Worm (Caenorhabditis elegans) whole organism, late embryonic: ENCODE measurements around the gene Y17G7B.3.

Experiments
- F13H6.1 ChIP-seq: sonication (generic microtip); optimal IDR thresholded peaks from 2 replicates; lab custom pipeline; 2016; ENCODE audit warnings: missing genetic modification characterization, missing compliant biosample characterization
- K02D7.2 ChIP-seq: sonication (generic microtip); optimal IDR thresholded peaks from 2 replicates; lab custom pipeline; 2017; ENCODE audit warnings: mild to moderate bottlenecking, missing genetic modification characterization, missing compliant biosample characterization
- K09A11.1 ChIP-seq: sonication (generic microtip); optimal IDR thresholded peaks from 2 replicates; lab custom pipeline; 2017; ENCODE audit warnings: antibody characterized with exemption, mild to moderate bottlenecking, missing genetic modification characterization, missing compliant biosample characterization; ENCODE audit not compliant: insufficient read depth
- T23F11.4 ChIP-seq: fragments of 200-800 bp; sonication (Bioruptor generic); optimal IDR thresholded peaks from 2 replicates; lab custom pipeline; 2018; ENCODE audit warnings: mild to moderate bottlenecking, missing genetic modification characterization, missing compliant biosample characterization
- Y22D7AL.16 ChIP-seq: sonication (generic microtip); optimal IDR thresholded peaks from 2 replicates; lab custom pipeline; 2016; ENCODE audit warnings: missing genetic modification characterization, missing compliant biosample characterization
- ahr-1 ChIP-seq: sonication (generic microtip); optimal IDR thresholded peaks from 2 replicates; lab custom pipeline; 2016; ENCODE audit warnings: missing genetic modification characterization, missing compliant biosample characterization
- ama-1 ChIP-seq: fragments of 150-350 bp; optimal IDR thresholded peaks from 2 replicates; lab custom pipeline; 2014
- ceh-18 ChIP-seq: sonication (generic microtip); optimal IDR thresholded peaks from 2 replicates; lab custom pipeline; 2016; ENCODE audit warnings: missing genetic modification characterization, missing compliant biosample characterization
- ceh-19 ChIP-seq: fragments of 200-800 bp; sonication (Bioruptor generic); optimal IDR thresholded peaks from 2 replicates; lab custom pipeline; 2018; ENCODE audit warnings: mild to moderate bottlenecking, missing genetic modification characterization, missing compliant biosample characterization
- ceh-2 ChIP-seq: sonication (generic microtip); optimal IDR thresholded peaks from 2 replicates; lab custom pipeline; 2016; ENCODE audit warnings: missing genotype, missing genetic modification characterization, missing compliant biosample characterization
- ceh-22 ChIP-seq: sonication (generic microtip); optimal IDR thresholded peaks from 2 replicates; lab custom pipeline; 2017; ENCODE audit warnings: missing biosample characterization, missing genetic modification characterization
- ceh-24 ChIP-seq: sonication (generic microtip); optimal IDR thresholded peaks from 2 replicates; lab custom pipeline; 2016; ENCODE audit warnings: mild to moderate bottlenecking, missing genetic modification characterization, missing compliant biosample characterization
- ceh-30 ChIP-seq: fragments of 150-350 bp; optimal IDR thresholded peaks from 2 replicates; lab custom pipeline; 2014; ENCODE audit warnings: missing biosample characterization, missing genetic modification characterization
- ceh-31 ChIP-seq: sonication (generic microtip); optimal IDR thresholded peaks from 2 replicates; lab custom pipeline; 2016; ENCODE audit warnings: missing genetic modification characterization, missing compliant biosample characterization
- ceh-34 ChIP-seq: sonication (generic microtip); optimal IDR thresholded peaks from 2 replicates; lab custom pipeline; 2016; ENCODE audit warnings: mild to moderate bottlenecking, missing genetic modification characterization, missing compliant biosample characterization
- ceh-45 ChIP-seq: fragments of 200-800 bp; sonication (Bioruptor generic); IDR thresholded peaks from 2 replicates; pipeline ENCODE4 v1.3.6; 2022; ENCODE audit warnings: missing genetic modification reagents, missing genetic modification characterization, missing compliant biosample characterization
- ceh-48 ChIP-seq: sonication (generic microtip); optimal IDR thresholded peaks from 2 replicates; lab custom pipeline; 2016; ENCODE audit warnings: missing genetic modification characterization, inconsistent platforms, missing compliant biosample characterization
- che-1 ChIP-seq: sonication (generic microtip); optimal IDR thresholded peaks from 2 replicates; lab custom pipeline; 2016; ENCODE audit warnings: mild to moderate bottlenecking, missing genetic modification characterization, missing compliant biosample characterization
- dmd-4 ChIP-seq: sonication (generic microtip); optimal IDR thresholded peaks from 2 replicates; lab custom pipeline; 2016; ENCODE audit warnings: borderline replicate concordance, missing genetic modification characterization, missing compliant biosample characterization
- dve-1 ChIP-seq: sonication (generic microtip); optimal IDR thresholded peaks from 2 replicates; lab custom pipeline; 2017; ENCODE audit warnings: antibody characterized with exemption, mild to moderate bottlenecking, missing genetic modification characterization, missing compliant biosample characterization
- elt-2 ChIP-seq: sonication (generic microtip); optimal IDR thresholded peaks from 2 replicates; lab custom pipeline; 2016; ENCODE audit warnings: missing genetic modification reagents, missing genetic modification characterization, missing compliant biosample characterization
- elt-4 ChIP-seq: sonication (generic microtip); optimal IDR thresholded peaks from 2 replicates; lab custom pipeline; 2016; ENCODE audit warnings: missing genetic modification characterization, missing compliant biosample characterization
- ets-4 ChIP-seq: sonication (generic microtip); optimal IDR thresholded peaks from 2 replicates; lab custom pipeline; 2016; ENCODE audit warnings: missing genetic modification characterization, missing compliant biosample characterization
- fax-1 ChIP-seq: sonication (generic microtip); optimal IDR thresholded peaks from 2 replicates; lab custom pipeline; 2016; ENCODE audit warnings: missing genotype, missing genetic modification characterization, missing compliant biosample characterization
- hlh-13 ChIP-seq: fragments of 200-800 bp; sonication (Bioruptor generic); optimal IDR thresholded peaks from 2 replicates; lab custom pipeline; 2018; ENCODE audit warnings: mild to moderate bottlenecking, missing genetic modification characterization, missing compliant biosample characterization
- hlh-15 ChIP-seq: sonication (generic microtip); optimal IDR thresholded peaks from 2 replicates; lab custom pipeline; 2016; ENCODE audit warnings: missing genetic modification characterization, missing compliant biosample characterization
- hlh-30 ChIP-seq: sonication (generic microtip); optimal IDR thresholded peaks from 2 replicates; lab custom pipeline; 2017; ENCODE audit warnings: antibody characterized with exemption, missing genetic modification characterization, missing compliant biosample characterization; ENCODE audit not compliant: insufficient read depth
- hlh-6 ChIP-seq: sonication (generic microtip); optimal IDR thresholded peaks from 2 replicates; lab custom pipeline; 2016; ENCODE audit warnings: missing genotype, missing genetic modification characterization, missing compliant biosample characterization
- hlh-8 ChIP-seq: sonication (generic microtip); optimal IDR thresholded peaks from 2 replicates; lab custom pipeline; 2016; ENCODE audit warnings: missing genotype, missing genetic modification characterization, missing compliant biosample characterization
- madf-2 ChIP-seq: sonication (generic microtip); optimal IDR thresholded peaks from 2 replicates; lab custom pipeline; 2017; ENCODE audit warnings: missing genetic modification characterization, missing compliant biosample characterization
- nhr-11 ChIP-seq: fragments of 150-350 bp; optimal IDR thresholded peaks from 2 replicates; lab custom pipeline; 2014; ENCODE audit warnings: missing biosample characterization, missing genetic modification characterization
- npax-4 ChIP-seq: sonication (generic microtip); optimal IDR thresholded peaks from 2 replicates; lab custom pipeline; 2016; ENCODE audit warnings: missing genetic modification characterization, missing compliant biosample characterization
- odd-2 ChIP-seq: sonication (generic microtip); optimal IDR thresholded peaks from 2 replicates; lab custom pipeline; 2017; ENCODE audit warnings: antibody characterized with exemption, mild to moderate bottlenecking, missing genetic modification characterization, missing compliant biosample characterization
- pag-3 ChIP-seq: sonication (generic microtip); optimal IDR thresholded peaks from 2 replicates; lab custom pipeline; 2016; ENCODE audit warnings: missing compliant biosample characterization, missing genetic modification characterization, borderline replicate concordance
- pat-9 ChIP-seq: fragments of 200-800 bp; sonication (Bioruptor generic); optimal IDR thresholded peaks from 2 replicates; lab custom pipeline; 2018; ENCODE audit warnings: mild to moderate bottlenecking, missing genetic modification characterization, moderate library complexity, missing compliant biosample characterization
- pqm-1 ChIP-seq: sonication (generic microtip); optimal IDR thresholded peaks from 2 replicates; lab custom pipeline; 2016; ENCODE audit warnings: missing genetic modification characterization, missing compliant biosample characterization
- pros-1 ChIP-seq: fragments of 150-350 bp; optimal IDR thresholded peaks from 2 replicates; lab custom pipeline; 2014; ENCODE audit warnings: missing biosample characterization, missing genetic modification reagents, missing genetic modification characterization
- ref-2 ChIP-seq: sonication (generic microtip); optimal IDR thresholded peaks from 2 replicates; lab custom pipeline; 2016; ENCODE audit warnings: missing genetic modification characterization, missing compliant biosample characterization
- rnt-1 ChIP-seq: sonication (generic microtip); optimal IDR thresholded peaks from 2 replicates; lab custom pipeline; 2016; ENCODE audit warnings: missing genetic modification characterization, missing compliant biosample characterization
- sdc-2 ChIP-seq: sonication (generic microtip); optimal IDR thresholded peaks from 2 replicates; lab custom pipeline; 2016; ENCODE audit warnings: missing genotype, missing genetic modification characterization, missing compliant biosample characterization
- sox-2 ChIP-seq: fragments of 200-800 bp; sonication (Bioruptor generic); IDR thresholded peaks from 2 replicates; pipeline ENCODE4 v1.3.6; 2022; ENCODE audit warnings: missing genetic modification reagents, missing genetic modification characterization, missing compliant biosample characterization
- sox-4 ChIP-seq: sonication (generic microtip); optimal IDR thresholded peaks from 2 replicates; lab custom pipeline; 2017; ENCODE audit warnings: mild to moderate bottlenecking, missing genetic modification characterization, inconsistent platforms, missing compliant biosample characterization
- tbx-2 ChIP-seq: sonication (generic microtip); optimal IDR thresholded peaks from 2 replicates; lab custom pipeline; 2016; ENCODE audit warnings: missing genetic modification characterization, missing compliant biosample characterization
- tbx-7 ChIP-seq: sonication (generic microtip); optimal IDR thresholded peaks from 2 replicates; lab custom pipeline; 2016; ENCODE audit warnings: missing genotype, missing genetic modification characterization, missing compliant biosample characterization
- ttx-3 ChIP-seq: sonication (generic microtip); optimal IDR thresholded peaks from 2 replicates; lab custom pipeline; 2016; ENCODE audit warnings: missing genetic modification reagents, missing genetic modification characterization, missing compliant biosample characterization
- unc-3 ChIP-seq, 2 experiments: fragments of 200-800 bp in 1 of 2; sonication (Bioruptor generic) in 1 of 2; sonication (generic microtip) in 1 of 2; conservative IDR thresholded peaks in 1 of 2; optimal IDR thresholded peaks in 1 of 2; 2 replicates each; pipeline versions ENCODE4 v1.3.6 to Lab custom; 2016 to 2022; ENCODE audit warnings: missing compliant biosample characterization in 2 of 2, missing genetic modification characterization in 2 of 2, missing genetic modification reagents in 1 of 2
- unc-42 ChIP-seq: sonication (generic microtip); optimal IDR thresholded peaks from 2 replicates; lab custom pipeline; 2016; ENCODE audit warnings: missing genotype, missing genetic modification characterization, missing compliant biosample characterization
- unc-55 ChIP-seq: sonication (generic microtip); optimal IDR thresholded peaks from 2 replicates; lab custom pipeline; 2017; ENCODE audit warnings: missing biosample characterization, missing genetic modification reagents, missing genetic modification characterization
- zip-5 ChIP-seq: sonication (generic microtip); optimal IDR thresholded peaks from 2 replicates; lab custom pipeline; 2016; ENCODE audit warnings: missing genetic modification characterization, missing compliant biosample characterization
- ztf-16 ChIP-seq: sonication (generic microtip); optimal IDR thresholded peaks from 2 replicates; lab custom pipeline; 2017; ENCODE audit warnings: missing genetic modification characterization, missing compliant biosample characterization

Gene Y17G7B.3

DNA sequence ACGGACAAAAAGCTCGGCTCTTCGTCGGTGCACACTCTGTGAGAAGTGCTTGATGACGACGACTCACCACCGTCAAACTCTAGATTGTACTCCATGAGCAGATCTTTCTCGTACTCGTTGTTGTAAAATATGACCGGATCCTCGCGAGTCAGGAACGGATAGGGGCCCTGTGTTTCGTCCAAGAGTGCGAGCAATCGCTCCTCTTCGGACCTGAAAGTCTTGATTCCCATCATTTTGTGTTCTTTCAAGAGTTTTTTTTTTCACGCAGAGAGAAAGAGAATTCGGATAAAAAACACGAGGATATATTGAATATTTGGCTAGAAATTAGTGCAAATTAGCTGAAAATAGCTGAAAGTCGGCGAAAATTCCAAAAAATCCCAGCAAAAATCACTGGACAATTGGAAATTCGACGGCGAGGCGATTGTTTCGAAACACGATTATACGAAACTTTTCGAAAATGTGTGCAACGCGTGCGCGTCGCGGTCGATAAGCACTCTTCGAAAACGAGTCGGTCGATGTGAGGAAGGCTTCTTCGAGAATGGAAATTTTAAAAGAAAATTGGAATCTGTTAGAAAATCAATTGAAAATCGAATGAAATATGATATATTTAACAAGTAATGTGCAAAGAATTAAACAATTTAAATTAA, 9.3 kb upstream of the Y17G7B.3 start, which contains the start of the genes ash-2 and Y17G7B.20 (continued):
- TF ChIP-seq ceh-31 (tag; lab: Kevin White, UChicago) = no peak
- TF ChIP-seq ama-1 (lab: Kevin White, UChicago) = peak; percentile 45
- TF ChIP-seq, all 69 proteins: peak for 4

DNA sequence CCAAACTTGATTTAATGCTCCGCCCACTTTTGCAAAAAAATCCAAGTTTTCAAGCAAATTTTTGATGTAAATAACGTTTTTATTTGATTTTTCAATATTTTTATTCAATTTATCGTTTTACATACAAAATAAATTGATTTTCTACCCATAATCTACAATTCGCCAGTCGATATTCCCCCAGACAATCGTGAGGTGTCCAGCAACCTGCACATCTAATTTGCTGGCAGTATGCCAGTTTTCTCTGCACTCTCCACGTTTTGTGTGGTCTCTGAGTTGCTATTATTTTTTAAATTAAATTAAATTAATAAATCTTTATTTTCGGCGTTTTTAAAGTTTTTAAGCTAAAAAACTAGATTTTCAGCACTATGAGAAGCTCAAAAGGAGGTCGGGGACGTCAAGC, 8.7 kb upstream of the Y17G7B.3 start:
- TF ChIP-seq F13H6.1 (tag; lab: Kevin White, UChicago) (no peak), elt-2 (tag; lab: Kevin White, UChicago) (peak; percentile 70), ceh-45 (GFP tag; lab: Robert Waterston, UW) (no peak), ttx-3 (tag; lab: Kevin White, UChicago) (peak; percentile 32), ceh-34 (tag; lab: Kevin White, UChicago) (peak; percentile 47), ztf-16 (tag; lab: Kevin White, UChicago) (peak; percentile 24), ref-2 (tag; lab: Kevin White, UChicago) (no peak), tbx-7 (tag; lab: Kevin White, UChicago) (peak; percentile 34), ama-1 (lab: Kevin White, UChicago) (no peak), pag-3 (no peak), fax-1 (tag; lab: Kevin White, UChicago) (peak; percentile 47), dve-1 (tag; lab: Kevin White, UChicago) (no peak), sdc-2 (tag; lab: Kevin White, UChicago) (no peak), elt-4 (tag; lab: Kevin White, UChicago) (no peak), ceh-22 (no peak), unc-55 (GFP tag; lab: Kevin White, UChicago) (no peak), ceh-24 (tag; lab: Kevin White, UChicago) (no peak), hlh-15 (tag; lab: Kevin White, UChicago) (peak; percentile 44), ceh-19 (GFP tag; lab: Kevin White, UChicago) (peak; percentile 13), pros-1 (tag; lab: Kevin White, UChicago) (no peak), sox-4 (tag; lab: Kevin White, UChicago) (no peak), nhr-11 (no peak), pqm-1 (tag; lab: Kevin White, UChicago) (no peak), hlh-8 (tag; lab: Kevin White, UChicago) (peak; percentile 25), tbx-2 (tag; lab: Kevin White, UChicago) (peak; percentile 79), sox-2 (GFP tag; lab: Robert Waterston, UW) (no peak), hlh-6 (tag; lab: Kevin White, UChicago) (no peak), rnt-1 (tag; lab: Kevin White, UChicago) (no peak), odd-2 (tag; lab: Kevin White, UChicago) (no peak), che-1 (tag; lab: Kevin White, UChicago) (no peak), T23F11.4 (GFP tag; lab: Kevin White, UChicago) (no peak), Y22D7AL.16 (tag; lab: Kevin White, UChicago) (no peak), K02D7.2 (peak; percentile 19), pat-9 (no peak), unc-3 (GFP tag; conservative IDR thresholded peaks at IDR 0.05; lab: Robert Waterston, UW) (0 out of 2 replicates have a peak, but pooled peaks have one; percentile 13), unc-3 (tag; optimal IDR thresholded peaks at IDR 0.05; lab: Kevin White, UChicago) (peak; percentile 35), ceh-18 (tag; lab: Kevin White, UChicago) (peak; percentile 1), K09A11.1 (no peak), ahr-1 (tag; lab: Kevin White, UChicago) (peak; percentile 52), zip-5 (tag; lab: Kevin White, UChicago) (peak; percentile 78), unc-42 (tag; lab: Kevin White, UChicago) (peak; percentile 92), ceh-2 (peak; percentile 59), hlh-13 (GFP tag; lab: Kevin White, UChicago) (no peak), madf-2 (tag; lab: Kevin White, UChicago) (peak; percentile 7), ets-4 (tag; lab: Kevin White, UChicago) (peak; percentile 69), ceh-30 (tag; lab: Kevin White, UChicago) (no peak), ceh-48 (tag; lab: Kevin White, UChicago) (no peak), npax-4 (tag; lab: Kevin White, UChicago) (no peak), hlh-30 (no peak), ceh-31 (tag; lab: Kevin White, UChicago) (peak; percentile 83), dmd-4 (tag; lab: Kevin White, UChicago) (no peak)
